Worm (Caenorhabditis elegans) whole organism, L1 larva: ENCODE data around the gene Y71H2B.8.

Experiments
- alr-1 ChIP-seq: fragments of 200-800 bp; sonication (Bioruptor generic); optimal IDR thresholded peaks from 2 replicates; lab custom pipeline; 2018; ENCODE audit warnings: borderline replicate concordance, mild to moderate bottlenecking, missing genetic modification characterization, missing compliant biosample characterization
- efl-3 ChIP-seq: fragments of 200-800 bp; sonication (Bioruptor generic); optimal IDR thresholded peaks from 2 replicates; lab custom pipeline; 2018; ENCODE audit warnings: mild to moderate bottlenecking, missing genetic modification characterization, missing compliant biosample characterization
- egl-13 ChIP-seq: sonication (generic microtip); optimal IDR thresholded peaks from 2 replicates; lab custom pipeline; 2016; ENCODE audit warnings: missing genotype, missing genetic modification reagents, missing genetic modification characterization, missing compliant biosample characterization
- lsy-2 ChIP-seq, 2 experiments: fragments of 150-350 bp; optimal IDR thresholded peaks; 2 replicates each; lab custom pipeline; 2014; ENCODE audit warnings: missing biosample characterization in 2 of 2, missing genetic modification characterization in 2 of 2
- mdl-1 ChIP-seq, 2 experiments: fragments of 150-350 bp; optimal IDR thresholded peaks; 2 replicates each; lab custom pipeline; 2014 to 2017; ENCODE audit warnings: missing biosample characterization in 2 of 2, missing genetic modification characterization in 2 of 2, inconsistent platforms in 1 of 2
- nhr-71 ChIP-seq: sonication (generic microtip); optimal IDR thresholded peaks from 2 replicates; lab custom pipeline; 2016; ENCODE audit warnings: mild to moderate bottlenecking, missing genetic modification characterization, moderate library complexity, missing compliant biosample characterization
- pqm-1 ChIP-seq: sonication (generic microtip); optimal IDR thresholded peaks from 3 replicates; lab custom pipeline; 2017; ENCODE audit warnings: missing biosample characterization, missing genetic modification characterization
- sox-4 ChIP-seq: sonication (generic microtip); optimal IDR thresholded peaks from 2 replicates; lab custom pipeline; 2016; ENCODE audit warnings: missing genetic modification characterization, missing compliant biosample characterization
- unc-62 ChIP-seq: fragments of 150-350 bp; optimal IDR thresholded peaks from 2 replicates; lab custom pipeline; 2014; ENCODE audit warnings: missing biosample characterization, missing genetic modification reagents, missing genetic modification characterization
- ztf-4 ChIP-seq: fragments of 150-350 bp; optimal IDR thresholded peaks from 2 replicates; lab custom pipeline; 2014; ENCODE audit warnings: missing biosample characterization, missing genetic modification characterization

DNA sequence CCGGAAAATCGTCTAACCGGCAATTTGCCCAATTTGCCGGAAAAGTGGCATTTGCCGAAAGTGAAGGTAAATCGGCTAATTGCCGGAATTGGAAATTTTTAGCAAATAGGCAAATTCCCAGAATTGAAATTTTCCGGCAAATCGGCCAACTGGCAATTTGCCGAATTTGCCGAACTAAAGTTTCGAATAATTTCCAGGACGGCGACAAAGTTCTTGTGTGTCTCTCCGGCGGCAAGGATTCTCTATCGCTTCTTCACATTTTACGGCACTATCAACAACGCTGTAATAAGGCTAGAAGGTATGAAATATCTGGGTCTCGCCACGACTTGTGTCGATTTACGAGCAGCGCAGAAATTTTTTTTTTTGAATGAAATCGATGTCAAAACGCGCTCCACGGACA, 37.1 kb downstream of the Y71H2B.8 start:
- TF ChIP-seq pqm-1 (no peak), sox-4 (tag; lab: Kevin White, UChicago) (no peak), mdl-1 (tag; optimal IDR thresholded peaks at IDR 0.05; lab: Kevin White, UChicago) (no peak), efl-3 (GFP tag; lab: Kevin White, UChicago) (no peak), egl-13 (tag; lab: Kevin White, UChicago) (no peak), ztf-4 (tag; lab: Kevin White, UChicago) (no peak), unc-62 (GFP tag; lab: Kevin White, UChicago) (no peak), lsy-2 (tag; optimal IDR thresholded peaks at IDR 0.05; lab: Kevin White, UChicago) (no peak), nhr-71 (tag; lab: Kevin White, UChicago) (no peak), alr-1 (tag; lab: Kevin White, UChicago) (no peak)
